Fruit fly (Drosophila melanogaster): Measurements from ENCODE around the gene ogre.

The ogre gene

DNA sequence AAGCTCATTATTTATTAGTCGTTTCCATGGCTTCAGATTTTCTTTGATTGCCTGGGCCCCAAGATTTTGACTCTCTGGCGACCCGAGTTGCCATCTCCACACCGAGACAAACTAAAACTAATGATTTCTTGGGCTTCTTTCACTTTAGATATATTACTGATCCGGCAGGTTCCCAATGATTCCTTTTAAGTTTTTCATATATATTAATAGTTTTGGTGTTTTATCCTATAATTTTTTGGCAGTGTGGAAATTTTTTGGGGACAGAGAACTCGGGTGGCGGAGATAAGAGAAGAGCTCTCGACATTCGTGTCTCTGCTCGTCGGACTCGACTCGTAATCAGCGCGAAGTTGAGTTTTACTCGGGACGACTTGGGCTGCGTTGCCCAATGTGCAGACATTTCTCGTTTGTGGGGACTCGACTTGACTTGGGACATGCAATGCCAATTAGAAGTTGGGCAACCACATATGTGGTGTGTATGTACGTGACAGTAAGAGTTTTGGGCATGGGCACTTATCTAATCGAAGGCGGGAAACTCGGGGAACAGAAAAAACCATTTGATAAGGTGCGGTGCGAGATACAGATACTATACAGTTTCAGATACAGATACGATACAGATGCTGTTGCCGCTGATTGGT is 10.1 kb upstream of the ogre start:
- TF ChIP-seq bigmax (GFP tag; optimal IDR thresholded peaks at IDR 0.05) (no peak), chn (GFP tag; optimal IDR thresholded peaks at IDR 0.05) (peak; percentile 49), PHDP (tag; optimal IDR thresholded peaks at IDR 0.05) (peak; percentile 23), sens (GFP tag) (peak; percentile 26), CG1647 (GFP tag; optimal IDR thresholded peaks at IDR 0.05) (no peak), CG6683 (GFP tag; optimal IDR thresholded peaks at IDR 0.05) (no peak), H2.0 (GFP tag; IDR thresholded peaks at IDR 0.05) (peak; percentile 46; the same call in 1 of the 2 replicates), CG11398 (GFP tag; optimal IDR thresholded peaks at IDR 0.05) (no peak), CG2116 (GFP tag; optimal IDR thresholded peaks at IDR 0.05) (peak; percentile 17), ewg (GFP tag; optimal IDR thresholded peaks at IDR 0.05) (no peak), CG12299 (tag; optimal IDR thresholded peaks at IDR 0.05) (peak; percentile 36), Hr51 (GFP tag; optimal IDR thresholded peaks at IDR 0.05) (peak; percentile 26 to 61), Xbp1 (GFP tag; optimal IDR thresholded peaks at IDR 0.05) (peak; percentile 32), amos (GFP tag; IDR thresholded peaks at IDR 0.05; ENCODE audit: partially characterized antibody) (no peak), Hmr (GFP tag; optimal IDR thresholded peaks at IDR 0.05) (peak; percentile 37), Dfd (GFP tag; optimal IDR thresholded peaks at IDR 0.05) (no peak), CG17328 (GFP tag; IDR thresholded peaks at IDR 0.05) (peak; percentile 43; the same call in 1 of the 2 replicates), NC2α (GFP tag; optimal IDR thresholded peaks at IDR 0.05) (no peak), luna (GFP tag; optimal IDR thresholded peaks at IDR 0.05) (no peak), fd3F (GFP tag; optimal IDR thresholded peaks at IDR 0.05) (peak; percentile 17), CG6854 (GFP tag; optimal IDR thresholded peaks at IDR 0.05) (no peak), CG10209 (GFP tag; optimal IDR thresholded peaks at IDR 0.05) (peak; percentile 43), Tbp (GFP tag; optimal IDR thresholded peaks at IDR 0.05) (no peak), CG42726 (GFP tag; IDR thresholded peaks at IDR 0.05; ENCODE audit: partially characterized antibody) (no peak), Ravus (GFP tag; IDR thresholded peaks at IDR 0.05) (no peak), CoRest (tag; optimal IDR thresholded peaks at IDR 0.05) (peak; percentile 55), en (GFP tag; optimal IDR thresholded peaks at IDR 0.05) (no peak), Bteb2 (GFP tag; optimal IDR thresholded peaks at IDR 0.05) (no peak), sim (GFP tag; IDR thresholded peaks at IDR 0.05) (no peak), fd64A (GFP tag; optimal IDR thresholded peaks at IDR 0.05) (no peak), CG10366 (GFP tag; IDR thresholded peaks at IDR 0.05) (peak; percentile 27; the same call in 1 of the 2 replicates), exex (tag; optimal IDR thresholded peaks at IDR 0.05) (peak; percentile 8), D (optimal IDR thresholded peaks at IDR 0.05) (no peak), D (GFP tag; optimal IDR thresholded peaks at IDR 0.05) (peak; percentile 49), HmgZ (tag; optimal IDR thresholded peaks at IDR 0.05) (no peak), CG2678 (tag; optimal IDR thresholded peaks at IDR 0.05) (peak; percentile 46), YL-1 (GFP tag; optimal IDR thresholded peaks at IDR 0.05) (no peak), Bdp1 (GFP tag; optimal IDR thresholded peaks at IDR 0.05) (no peak), NK7.1 (GFP tag; optimal IDR thresholded peaks at IDR 0.05) (no peak), sd (tag; optimal IDR thresholded peaks at IDR 0.05) (no peak), CG10959 (GFP tag; IDR thresholded peaks at IDR 0.05) (0 out of 2 replicates have a peak, but pooled peaks have one; percentile 20), Spps (tag; optimal IDR thresholded peaks at IDR 0.05) (peak; percentile 39), Rx (GFP tag; IDR thresholded peaks at IDR 0.05) (no peak), CG13287 (GFP tag; IDR thresholded peaks at IDR 0.05; ENCODE audit: partially characterized antibody) (no peak), MESR4 (GFP tag; optimal IDR thresholded peaks at IDR 0.05) (no peak), odd (GFP tag; optimal IDR thresholded peaks at IDR 0.05) (no peak), CG6813 (GFP tag; optimal IDR thresholded peaks at IDR 0.05) (peak; percentile 53), Sox100B (GFP tag; optimal IDR thresholded peaks at IDR 0.05) (peak; percentile 26), zen2 (GFP tag; IDR thresholded peaks at IDR 0.05; ENCODE audit: partially characterized antibody) (no peak), CG18764 (GFP tag; optimal IDR thresholded peaks at IDR 0.05) (no peak)

All from whole organism, embryonic.